ENCODE assay signal across 2 worm cellular contexts in genomic region chrIV:653138-653848, ce11.
TF ChIP-seq lines count a peak whose summit lies in the region.

K11H12.1 (minus strand) TSS chrIV:653421.

TF ChIP-seq in whole organism, L4 larva, 104 proteins besides CTCF, POLR2A, EP300 and RAD21 (continued from another document):
- TF ChIP-seq snpc-1.2 (GFP tag; IDR thresholded peaks at IDR 0.05; lab: Robert Waterston, UW), result peak; percentile 72; the same call in 1 of the 2 replicates

TF ChIP-seq in whole organism, young adult, 124 proteins besides CTCF, POLR2A, EP300 and RAD21 (continued from another document):
- TF ChIP-seq F57A8.1 (GFP tag; optimal IDR thresholded peaks at IDR 0.05; lab: Kevin White, UChicago) (no peak), mcd-1 (GFP tag; IDR thresholded peaks at IDR 0.05; lab: Robert Waterston, UW) (no peak; the same call in 1 of the 2 replicates), die-1 (tag; optimal IDR thresholded peaks at IDR 0.05; lab: Kevin White, UChicago) (no peak), nfyb-1 (GFP tag; IDR thresholded peaks at IDR 0.05; lab: Robert Waterston, UW) (0 out of 2 replicates have a peak, but pooled peaks have one; percentile 39), athp-1 (tag; optimal IDR thresholded peaks at IDR 0.05; lab: Kevin White, UChicago) (peak; percentile 47), Y56A3A.18 (GFP tag; IDR thresholded peaks at IDR 0.05; lab: Robert Waterston, UW) (peak; percentile 61; the same call in 1 of the 2 replicates), tbp1 (GFP tag; optimal IDR thresholded peaks at IDR 0.05; lab: Kevin White, UChicago) (peak; percentile 8), C17E4.6 (GFP tag; IDR thresholded peaks at IDR 0.05; lab: Robert Waterston, UW) (peak; percentile 68; the same call in 1 of the 2 replicates), K11D2.4 (GFP tag; IDR thresholded peaks at IDR 0.05; lab: Robert Waterston, UW) (no peak), egl-18 (GFP tag; IDR thresholded peaks at IDR 0.05; lab: Robert Waterston, UW) (0 out of 2 replicates have a peak, but pooled peaks have one; percentile 3), madf-10 (tag; optimal IDR thresholded peaks at IDR 0.05; lab: Kevin White, UChicago) (no peak), ceh-100 (GFP tag; IDR thresholded peaks at IDR 0.05; lab: Robert Waterston, UW) (peak; percentile 58), tlf-1 (GFP tag; optimal IDR thresholded peaks at IDR 0.05; lab: Kevin White, UChicago) (peak; percentile 53), lin-35 (GFP tag; optimal IDR thresholded peaks at IDR 0.05; lab: Kevin White, UChicago) (peak in 1 of 3 experiments; percentile 23), ekl-4 (GFP tag; IDR thresholded peaks at IDR 0.05; lab: Robert Waterston, UW) (peak; percentile 92), ZK185.1 (tag; optimal IDR thresholded peaks at IDR 0.05; lab: Kevin White, UChicago; ENCODE audit: poor library complexity, severe bottlenecking) (peak; percentile 24), B0336.3 (GFP tag; IDR thresholded peaks at IDR 0.05; lab: Robert Waterston, UW) (peak; percentile 90), snpc-3.4 (tag; optimal IDR thresholded peaks at IDR 0.05; lab: Kevin White, UChicago) (peak; percentile 64), unc-130 (GFP tag; optimal IDR thresholded peaks at IDR 0.05; lab: Kevin White, UChicago) (peak; percentile 26)
